Fruit fly (Drosophila melanogaster): ENCODE results near the gene CG32755.

The CG32755 gene

dm6 chrX:5926718-5927117 is 23.3 kb upstream of the CG32755 start:
- TF ChIP-seq HmgD (GFP tag; optimal IDR thresholded peaks at IDR 0.05), result no peak
- TF ChIP-seq D19B (GFP tag; optimal IDR thresholded peaks at IDR 0.05), result peak; percentile 27
- TF ChIP-seq CG2712 (tag; optimal IDR thresholded peaks at IDR 0.05), result no peak
- TF ChIP-seq CoRest (tag; optimal IDR thresholded peaks at IDR 0.05), result no peak
- no peak for TF ChIP-seq CG8944 (GFP tag; optimal IDR thresholded peaks at IDR 0.05)
- no peak for TF ChIP-seq pros (GFP tag; optimal IDR thresholded peaks at IDR 0.05)
- no peak for TF ChIP-seq CG17359 (tag; optimal IDR thresholded peaks at IDR 0.05)
- no peak for TF ChIP-seq gce (GFP tag; IDR thresholded peaks at IDR 0.05)
- no peak for TF ChIP-seq az2 (GFP tag; optimal IDR thresholded peaks at IDR 0.05)
- TF ChIP-seq caup (GFP tag; optimal IDR thresholded peaks at IDR 0.05; ENCODE audit: severe bottlenecking), result no peak
- TF ChIP-seq pnt (GFP tag; optimal IDR thresholded peaks at IDR 0.05), result no peak
- TF ChIP-seq CG14860 (GFP tag; IDR thresholded peaks at IDR 0.05; ENCODE audit: partially characterized antibody), result no peak
- no peak for TF ChIP-seq CTCF (GFP tag; optimal IDR thresholded peaks at IDR 0.05)
- TF ChIP-seq HHEX (GFP tag; optimal IDR thresholded peaks at IDR 0.05), result no peak
- no peak for TF ChIP-seq CG14710 (tag; optimal IDR thresholded peaks at IDR 0.05)
- TF ChIP-seq Med (GFP tag), result peak; percentile 21
- peak in 1 of 2 experiments; percentile 68 for TF ChIP-seq Pdp1 (GFP tag; optimal IDR thresholded peaks at IDR 0.05)
- TF ChIP-seq lab (GFP tag; optimal IDR thresholded peaks at IDR 0.05), result no peak
- no peak for TF ChIP-seq MBD-R2 (GFP tag; IDR thresholded peaks at IDR 0.05)
- peak; percentile 62; the same call in 1 of the 2 replicates for TF ChIP-seq Drgx (GFP tag; IDR thresholded peaks at IDR 0.05)

dm6 chrX:5932345-5932995 is 17.6 kb upstream of the CG32755 start:
- TF ChIP-seq pum (GFP tag; optimal IDR thresholded peaks at IDR 0.05), result no peak
- no peak for TF ChIP-seq CG1529 (GFP tag; optimal IDR thresholded peaks at IDR 0.05)
- TF ChIP-seq CG1647 (GFP tag; optimal IDR thresholded peaks at IDR 0.05), result no peak
- peak; percentile 80 for TF ChIP-seq sens (GFP tag)
- TF ChIP-seq wdn (GFP tag; IDR thresholded peaks at IDR 0.05), result no peak
- TF ChIP-seq fd3F (GFP tag; optimal IDR thresholded peaks at IDR 0.05), result no peak
- TF ChIP-seq NC2α (GFP tag; optimal IDR thresholded peaks at IDR 0.05), result no peak
- no peak for TF ChIP-seq ac (GFP tag; optimal IDR thresholded peaks at IDR 0.05)
- TF ChIP-seq Ssrp (tag; optimal IDR thresholded peaks at IDR 0.05), result peak; percentile 34
- no peak for TF ChIP-seq rib (GFP tag; IDR thresholded peaks at IDR 0.05)
- no peak for TF ChIP-seq CG8281 (tag; optimal IDR thresholded peaks at IDR 0.05)
- TF ChIP-seq grau (tag; optimal IDR thresholded peaks at IDR 0.05), result peak; percentile 47
- TF ChIP-seq Vsx1 (GFP tag; optimal IDR thresholded peaks at IDR 0.05), result no peak
- no peak for TF ChIP-seq CG17385 (GFP tag; optimal IDR thresholded peaks at IDR 0.05)
- 0 out of 3 replicates have a peak, but pooled peaks have one; percentile 27 for TF ChIP-seq ase (GFP tag; IDR thresholded peaks at IDR 0.05)
- no peak for TF ChIP-seq dan (GFP tag; IDR thresholded peaks at IDR 0.05)
- no peak for TF ChIP-seq CG3995 (GFP tag; optimal IDR thresholded peaks at IDR 0.05)
- peak; percentile 8; the same call in 1 of the 2 replicates for TF ChIP-seq CG10366 (GFP tag; IDR thresholded peaks at IDR 0.05)
- TF ChIP-seq eyg (GFP tag; optimal IDR thresholded peaks at IDR 0.05), result no peak
- peak; percentile 21; the same call in 1 of the 2 replicates for TF ChIP-seq lmd (GFP tag; IDR thresholded peaks at IDR 0.05)
- TF ChIP-seq pfk (GFP tag; optimal IDR thresholded peaks at IDR 0.05), result no peak
- no peak for TF ChIP-seq CG10565 (GFP tag; optimal IDR thresholded peaks at IDR 0.05)
- TF ChIP-seq gro (GFP tag; optimal IDR thresholded peaks at IDR 0.05), result no peak
- TF ChIP-seq CG11560 (tag; IDR thresholded peaks at IDR 0.05), result no peak
- TF ChIP-seq dimm (GFP tag; IDR thresholded peaks at IDR 0.05), result no peak
- no peak for TF ChIP-seq CG34422 (GFP tag; IDR thresholded peaks at IDR 0.05)
- TF ChIP-seq CG2712 (tag; optimal IDR thresholded peaks at IDR 0.05), result no peak
- no peak for TF ChIP-seq NfI (GFP tag; optimal IDR thresholded peaks at IDR 0.05)
- TF ChIP-seq ind (GFP tag; optimal IDR thresholded peaks at IDR 0.05), result no peak
- no peak for TF ChIP-seq kah (GFP tag; optimal IDR thresholded peaks at IDR 0.05)
- TF ChIP-seq Hr51 (GFP tag; optimal IDR thresholded peaks at IDR 0.05), result no peak
- TF ChIP-seq Aef1 (GFP tag; IDR thresholded peaks at IDR 0.05), result no peak

All from whole organism, embryonic.